Worm (Caenorhabditis elegans) whole organism, young adult: ENCODE measurements around the gene bgnt-1.2.

Experiments
- B0336.3 ChIP-seq: fragments of 200-800 bp; sonication (Bioruptor generic); IDR thresholded peaks from 2 replicates; pipeline ENCODE4 v1.3.6; 2022; ENCODE audit warnings: missing genetic modification characterization, missing compliant biosample characterization
- C06A6.2 ChIP-seq: fragments of 200-800 bp; sonication (Bioruptor generic); conservative IDR thresholded peaks from 2 replicates; pipeline ENCODE4 v1.3.6; 2022; ENCODE audit warnings: missing genetic modification characterization, missing compliant biosample characterization
- C17E4.6 ChIP-seq: fragments of 200-800 bp; sonication (Bioruptor generic); IDR thresholded peaks from 2 replicates; pipeline ENCODE4 v1.3.6; 2022; ENCODE audit warnings: missing genetic modification reagents, missing genetic modification characterization, missing compliant biosample characterization
- F37B4.10 ChIP-seq: fragments of 200-800 bp; sonication (Bioruptor generic); IDR thresholded peaks from 2 replicates; pipeline ENCODE4 v1.3.6; 2022; ENCODE audit warnings: missing genetic modification characterization, missing compliant biosample characterization
- F57A8.1 ChIP-seq: fragments of 200-800 bp; sonication (Bioruptor generic); optimal IDR thresholded peaks from 2 replicates; lab custom pipeline; 2018; ENCODE audit warnings: mild to moderate bottlenecking, missing genetic modification characterization, moderate library complexity, missing compliant biosample characterization
- F57C9.4 ChIP-seq: sonication (generic microtip); optimal IDR thresholded peaks from 2 replicates; lab custom pipeline; 2017; ENCODE audit warnings: mild to moderate bottlenecking, missing genetic modification characterization, missing compliant biosample characterization
- K11D2.4 ChIP-seq: fragments of 200-800 bp; sonication (Bioruptor generic); IDR thresholded peaks from 2 replicates; pipeline ENCODE4 v1.3.6; 2022; ENCODE audit warnings: missing genetic modification reagents, missing genetic modification characterization, missing compliant biosample characterization
- K12H6.12 ChIP-seq: fragments of 200-800 bp; sonication (Bioruptor generic); optimal IDR thresholded peaks from 2 replicates; lab custom pipeline; 2018; ENCODE audit warnings: mild to moderate bottlenecking, missing genetic modification characterization, missing compliant biosample characterization
- T07F8.4 ChIP-seq: sonication (generic microtip); optimal IDR thresholded peaks from 2 replicates; lab custom pipeline; 2016; ENCODE audit warnings: mild to moderate bottlenecking, missing genetic modification characterization, moderate library complexity, missing compliant biosample characterization
- T26A5.8 ChIP-seq: sonication (generic microtip); optimal IDR thresholded peaks from 2 replicates; lab custom pipeline; 2016; ENCODE audit warnings: missing genetic modification characterization, missing compliant biosample characterization
- Y53F4B.3 ChIP-seq: fragments of 200-800 bp; sonication (Bioruptor generic); IDR thresholded peaks from 2 replicates; pipeline ENCODE4 v1.3.6; 2022; ENCODE audit warnings: missing genetic modification reagents, missing genetic modification characterization, missing compliant biosample characterization
- Y79H2A.3 ChIP-seq: fragments of 200-800 bp; sonication (Bioruptor generic); conservative IDR thresholded peaks from 2 replicates; pipeline ENCODE4 v1.3.6; 2022; ENCODE audit warnings: missing genetic modification reagents, missing genetic modification characterization, missing compliant biosample characterization
- Y95B8A.8 ChIP-seq: fragments of 200-800 bp; sonication (Bioruptor generic); IDR thresholded peaks from 2 replicates; pipeline ENCODE4 v1.3.6; 2022; ENCODE audit warnings: missing genetic modification reagents, missing genetic modification characterization, missing compliant biosample characterization
- atf-7 ChIP-seq: sonication (generic microtip); optimal IDR thresholded peaks from 2 replicates; lab custom pipeline; 2017; ENCODE audit warnings: mild to moderate bottlenecking, missing genetic modification characterization, missing compliant biosample characterization
- athp-1 ChIP-seq: sonication (generic microtip); optimal IDR thresholded peaks from 2 replicates; lab custom pipeline; 2017; ENCODE audit warnings: mild to moderate bottlenecking, missing genetic modification characterization, missing compliant biosample characterization
- attf-5 ChIP-seq: fragments of 200-800 bp; sonication (Bioruptor generic); optimal IDR thresholded peaks from 2 replicates; lab custom pipeline; 2018; ENCODE audit warnings: mild to moderate bottlenecking, missing genetic modification characterization, missing compliant biosample characterization
- bed-1 ChIP-seq: fragments of 200-800 bp; sonication (Bioruptor generic); IDR thresholded peaks from 2 replicates; pipeline ENCODE4 v1.3.6; 2022; ENCODE audit warnings: missing genetic modification reagents, missing genetic modification characterization, missing compliant biosample characterization
- cebp-1 ChIP-seq, 2 experiments: fragments of 200-800 bp in 1 of 2; sonication (Bioruptor generic) in 1 of 2; sonication (generic microtip) in 1 of 2; IDR thresholded peaks in 1 of 2; optimal IDR thresholded peaks in 1 of 2; 2 replicates each; pipeline versions ENCODE4 v1.3.6 to Lab custom; 2017 to 2022; ENCODE audit warnings: missing compliant biosample characterization in 2 of 2, missing genetic modification characterization in 2 of 2, mild to moderate bottlenecking in 1 of 2, missing genetic modification reagents in 1 of 2, moderate library complexity in 1 of 2
- ceh-40 ChIP-seq: fragments of 200-800 bp; sonication (Bioruptor generic); IDR thresholded peaks from 2 replicates; pipeline ENCODE4 v1.3.6; 2022; ENCODE audit warnings: missing genetic modification characterization, missing compliant biosample characterization
- ceh-91 ChIP-seq: fragments of 200-800 bp; sonication (Bioruptor generic); IDR thresholded peaks from 2 replicates; pipeline ENCODE4 v1.3.6; 2022; ENCODE audit warnings: missing genetic modification reagents, missing genetic modification characterization, missing compliant biosample characterization
- chd-7 ChIP-seq: sonication (generic microtip); optimal IDR thresholded peaks from 2 replicates; lab custom pipeline; 2016; ENCODE audit warnings: mild to moderate bottlenecking, missing genetic modification characterization, moderate library complexity, missing compliant biosample characterization
- die-1 ChIP-seq: sonication (generic microtip); optimal IDR thresholded peaks from 2 replicates; lab custom pipeline; 2016; ENCODE audit warnings: missing genotype, mild to moderate bottlenecking, missing genetic modification characterization, missing compliant biosample characterization
- egl-18 ChIP-seq: fragments of 200-800 bp; sonication (Bioruptor generic); IDR thresholded peaks from 2 replicates; pipeline ENCODE4 v1.3.6; 2022; ENCODE audit warnings: missing genetic modification reagents, missing genetic modification characterization, missing compliant biosample characterization
- egl-44 ChIP-seq: fragments of 200-800 bp; sonication (Bioruptor generic); IDR thresholded peaks from 2 replicates; pipeline ENCODE4 v1.3.6; 2022; ENCODE audit warnings: missing genetic modification reagents, missing genetic modification characterization, missing compliant biosample characterization
- gei-17 ChIP-seq: fragments of 200-800 bp; sonication (Bioruptor generic); optimal IDR thresholded peaks from 2 replicates; lab custom pipeline; 2018; ENCODE audit warnings: mild to moderate bottlenecking, missing genetic modification characterization, missing compliant biosample characterization
- him-1 ChIP-seq: sonication (generic microtip); optimal IDR thresholded peaks from 2 replicates; lab custom pipeline; 2016; ENCODE audit warnings: missing genotype, missing genetic modification reagents, missing genetic modification characterization, missing compliant biosample characterization
- hmg-1.2 ChIP-seq: fragments of 200-800 bp; sonication (Bioruptor generic); IDR thresholded peaks from 2 replicates; pipeline ENCODE4 v1.3.6; 2022; ENCODE audit warnings: missing genetic modification reagents, missing genetic modification characterization, missing compliant biosample characterization
- hsf-1 ChIP-seq: fragments of 200-800 bp; sonication (Bioruptor generic); IDR thresholded peaks from 2 replicates; pipeline ENCODE4 v1.3.6; 2022; ENCODE audit warnings: missing genetic modification reagents, missing genetic modification characterization, missing compliant biosample characterization
- let-607 ChIP-seq, 2 experiments: fragments of 200-800 bp in 1 of 2; sonication (Bioruptor generic) in 1 of 2; sonication (generic microtip) in 1 of 2; optimal IDR thresholded peaks; 2 replicates each; lab custom pipeline; 2016 to 2018; ENCODE audit warnings: mild to moderate bottlenecking in 2 of 2, missing compliant biosample characterization in 2 of 2, missing genetic modification characterization in 2 of 2, moderate library complexity in 2 of 2, missing genotype in 1 of 2
- lin-26 ChIP-seq: fragments of 200-800 bp; sonication (Bioruptor generic); IDR thresholded peaks from 2 replicates; pipeline ENCODE4 v1.3.6; 2022; ENCODE audit warnings: missing genetic modification reagents, missing genetic modification characterization, missing compliant biosample characterization
- lin-40 ChIP-seq: sonication (generic microtip); optimal IDR thresholded peaks from 2 replicates; lab custom pipeline; 2016; ENCODE audit warnings: missing genetic modification characterization, mild to moderate bottlenecking, missing compliant biosample characterization, missing genotype, missing genetic modification reagents
- lin-54 ChIP-seq: fragments of 200-800 bp; sonication (Bioruptor generic); optimal IDR thresholded peaks from 2 replicates; lab custom pipeline; 2018; ENCODE audit warnings: mild to moderate bottlenecking, missing genetic modification characterization, missing compliant biosample characterization
- madf-10 ChIP-seq: sonication (generic microtip); optimal IDR thresholded peaks from 2 replicates; lab custom pipeline; 2016; ENCODE audit warnings: mild to moderate bottlenecking, missing genetic modification characterization, missing compliant biosample characterization
- mcd-1 ChIP-seq: fragments of 200-800 bp; sonication (Bioruptor generic); IDR thresholded peaks from 2 replicates; pipeline ENCODE4 v1.3.6; 2022; ENCODE audit warnings: missing genetic modification reagents, missing genetic modification characterization, missing compliant biosample characterization
- nfyb-1 ChIP-seq: fragments of 200-800 bp; sonication (Bioruptor generic); IDR thresholded peaks from 2 replicates; pipeline ENCODE4 v1.3.6; 2022; ENCODE audit warnings: missing genetic modification reagents, missing genetic modification characterization, missing compliant biosample characterization
- nhr-120 ChIP-seq: fragments of 200-800 bp; sonication (Bioruptor generic); IDR thresholded peaks from 2 replicates; pipeline ENCODE4 v1.3.6; 2022; ENCODE audit warnings: missing genetic modification characterization, missing compliant biosample characterization
- nhr-27 ChIP-seq: fragments of 200-800 bp; sonication (Bioruptor generic); optimal IDR thresholded peaks from 2 replicates; lab custom pipeline; 2018; ENCODE audit warnings: mild to moderate bottlenecking, missing genetic modification characterization, moderate library complexity, missing compliant biosample characterization
- pbrm-1 ChIP-seq: fragments of 200-800 bp; sonication (Bioruptor generic); IDR thresholded peaks from 2 replicates; pipeline ENCODE4 v1.3.6; 2022; ENCODE audit warnings: missing genetic modification reagents, missing genetic modification characterization, missing compliant biosample characterization
- rcor-1 ChIP-seq: fragments of 200-800 bp; sonication (Bioruptor generic); IDR thresholded peaks from 2 replicates; pipeline ENCODE4 v1.3.6; 2022; ENCODE audit warnings: missing genetic modification reagents, missing genetic modification characterization, missing compliant biosample characterization
- sea-2 ChIP-seq: fragments of 200-800 bp; sonication (Bioruptor generic); IDR thresholded peaks from 2 replicates; pipeline ENCODE4 v1.3.6; 2022; ENCODE audit warnings: missing genetic modification characterization, missing compliant biosample characterization
- snpc-1.1 ChIP-seq: sonication (generic microtip); optimal IDR thresholded peaks from 2 replicates; lab custom pipeline; 2017; ENCODE audit warnings: missing genetic modification characterization, mild to moderate bottlenecking, missing compliant biosample characterization, antibody characterized with exemption, moderate library complexity, missing genotype, missing genetic modification reagents; ENCODE audit not compliant: insufficient read depth
- snpc-4 ChIP-seq, 5 experiments: fragments of 150-350 bp in 1 of 5; sonication (generic microtip) in 4 of 5; optimal IDR thresholded peaks; 2 replicates each; lab custom pipeline; 2014 to 2018; ENCODE audit warnings: missing genetic modification characterization in 5 of 5, missing biosample characterization in 3 of 5, antibody characterized with exemption in 2 of 5, mild to moderate bottlenecking in 2 of 5, missing compliant biosample characterization in 2 of 5, missing genotype in 2 of 5, moderate library complexity in 2 of 5, missing genetic modification reagents in 1 of 5
- unc-62 ChIP-seq: fragments of 150-350 bp; optimal IDR thresholded peaks from 2 replicates; lab custom pipeline; 2014; ENCODE audit warnings: missing biosample characterization, missing genetic modification reagents, missing genetic modification characterization
- zfh-2 ChIP-seq: fragments of 200-800 bp; sonication (Bioruptor generic); conservative IDR thresholded peaks from 2 replicates; pipeline ENCODE4 v1.3.6; 2022; ENCODE audit warnings: missing genetic modification reagents, missing genetic modification characterization, missing compliant biosample characterization
- zim-3 ChIP-seq: sonication (generic microtip); optimal IDR thresholded peaks from 2 replicates; lab custom pipeline; 2017; ENCODE audit warnings: mild to moderate bottlenecking, missing genetic modification characterization, moderate library complexity, missing compliant biosample characterization
- ztf-18 ChIP-seq: sonication (generic microtip); optimal IDR thresholded peaks from 2 replicates; lab custom pipeline; 2016; ENCODE audit warnings: missing genotype, mild to moderate bottlenecking, missing genetic modification characterization, missing compliant biosample characterization

Gene bgnt-1.2

ce11 chrV:2067985-2068499, 50.4 kb downstream of the bgnt-1.2 start, which contains the start of gene lbp-9:
TSS of gene lbp-9 (plus strand) at chrV:2068449.
- TF ChIP-seq cebp-1 (GFP tag; IDR thresholded peaks at IDR 0.05; lab: Robert Waterston, UW) = peak; percentile 67
- TF ChIP-seq cebp-1 (tag; optimal IDR thresholded peaks at IDR 0.05; lab: Kevin White, UChicago) = peak; percentile 96
- TF ChIP-seq B0336.3 (GFP tag; lab: Robert Waterston, UW) = peak; percentile 38; the same call in 1 of the 2 replicates
- no peak for TF ChIP-seq F37B4.10 (GFP tag; lab: Robert Waterston, UW)
- 0 out of 2 replicates have a peak, but pooled peaks have one; percentile 46 for TF ChIP-seq nfyb-1
- TF ChIP-seq athp-1 (tag; lab: Kevin White, UChicago) = peak; percentile 0
- no peak for TF ChIP-seq F57C9.4
- peak; percentile 51 for TF ChIP-seq lin-54 (GFP tag; lab: Kevin White, UChicago)
- no peak for TF ChIP-seq bed-1 (GFP tag; lab: Robert Waterston, UW)
- TF ChIP-seq mcd-1 (GFP tag; lab: Robert Waterston, UW) = peak; percentile 19; the same call in 1 of the 2 replicates
- TF ChIP-seq him-1 (tag; lab: Kevin White, UChicago) = no peak
- peak; percentile 60 for TF ChIP-seq T07F8.4 (tag; lab: Kevin White, UChicago)
- 0 out of 2 replicates have a peak, but pooled peaks have one; percentile 34 for TF ChIP-seq C06A6.2 (GFP tag; lab: Robert Waterston, UW)
- peak; percentile 76; the same call in 1 of the 2 replicates for TF ChIP-seq hmg-1.2 (GFP tag; lab: Robert Waterston, UW)
- peak; percentile 94 for TF ChIP-seq zfh-2 (GFP tag; lab: Robert Waterston, UW)
- no peak for TF ChIP-seq egl-18 (GFP tag; lab: Robert Waterston, UW)
- TF ChIP-seq K12H6.12 (tag; lab: Kevin White, UChicago) = peak; percentile 61
- TF ChIP-seq K11D2.4 (GFP tag; lab: Robert Waterston, UW) = 0 out of 2 replicates have a peak, but pooled peaks have one; percentile 61
- TF ChIP-seq chd-7 = peak; percentile 36
- TF ChIP-seq lin-40 = peak; percentile 2
- TF ChIP-seq F57A8.1 (GFP tag; lab: Kevin White, UChicago) = no peak
- no peak for TF ChIP-seq rcor-1 (GFP tag; lab: Robert Waterston, UW)
- TF ChIP-seq madf-10 (tag; lab: Kevin White, UChicago) = peak; percentile 34
- TF ChIP-seq Y53F4B.3 (GFP tag; lab: Robert Waterston, UW) = no peak
- peak; percentile 71; the same call in 1 of the 2 replicates for TF ChIP-seq Y79H2A.3 (GFP tag; lab: Robert Waterston, UW)
- TF ChIP-seq zim-3 (tag; lab: Kevin White, UChicago) = peak; percentile 33
- TF ChIP-seq egl-44 (GFP tag; lab: Robert Waterston, UW) = peak; percentile 43; the same call in 1 of the 2 replicates
- peak; percentile 44 for TF ChIP-seq ztf-18 (tag; lab: Kevin White, UChicago)
- TF ChIP-seq atf-7 (tag; lab: Kevin White, UChicago) = no peak
- peak; percentile 77 for TF ChIP-seq hsf-1 (GFP tag; lab: Robert Waterston, UW)
- peak; percentile 71; the same call in 1 of the 2 replicates for TF ChIP-seq lin-26 (GFP tag; lab: Robert Waterston, UW)
- no peak for TF ChIP-seq nhr-27 (tag; lab: Kevin White, UChicago)
- no peak for TF ChIP-seq sea-2 (GFP tag; lab: Robert Waterston, UW)
- no peak for TF ChIP-seq C17E4.6 (GFP tag; lab: Robert Waterston, UW)
- TF ChIP-seq ceh-40 (GFP tag; lab: Robert Waterston, UW) = peak; percentile 80
- no peak for TF ChIP-seq T26A5.8 (tag; lab: Kevin White, UChicago)
- TF ChIP-seq nhr-120 = no peak
- no peak for TF ChIP-seq snpc-1.1
- TF ChIP-seq Y95B8A.8 (GFP tag; lab: Robert Waterston, UW) = peak; percentile 42; the same call in 1 of the 2 replicates
- 0 out of 2 replicates have a peak, but pooled peaks have one; percentile 67 for TF ChIP-seq pbrm-1
- peak; percentile 1 for TF ChIP-seq gei-17 (GFP tag; lab: Kevin White, UChicago)
- TF ChIP-seq ceh-91 = no peak
- no peak for TF ChIP-seq die-1 (tag; lab: Kevin White, UChicago)
- no peak for TF ChIP-seq snpc-4 (GFP tag; optimal IDR thresholded peaks at IDR 0.05; lab: Kevin White, UChicago)
- TF ChIP-seq snpc-4 (tag; optimal IDR thresholded peaks at IDR 0.05; lab: Kevin White, UChicago) = peak in 1 of 4 experiments; percentile 12
- no peak for TF ChIP-seq unc-62 (GFP tag; lab: Kevin White, UChicago)
- TF ChIP-seq attf-5 (GFP tag; lab: Kevin White, UChicago) = peak; percentile 79
- TF ChIP-seq let-607 (tag; optimal IDR thresholded peaks at IDR 0.05; lab: Kevin White, UChicago) = peak in 1 of 2 experiments; percentile 30
